Fruit fly (Drosophila melanogaster) whole organism, embryonic: ENCODE measurements around the gene HemK2.

Experiments used
- Antp ChIP-seq: fragments of 200-800 bp; sonication (Bioruptor generic); optimal IDR thresholded peaks from 3 replicates; lab custom pipeline; 2016; ENCODE audit warnings: missing biosample characterization, missing genetic modification characterization
- Awh ChIP-seq: fragments of 200-800 bp; sonication (Bioruptor generic); IDR thresholded peaks from 2 replicates; pipeline ENCODE4, ENCODE4 v1.3.6; 2022; ENCODE audit warnings: missing biosample characterization, missing genetic modification characterization
- CG12391 ChIP-seq: fragments of 200-800 bp; sonication (Bioruptor generic); optimal IDR thresholded peaks from 3 replicates; lab custom pipeline; 2018; ENCODE audit warnings: missing biosample characterization, mild to moderate bottlenecking, missing genetic modification characterization, moderate library complexity
- CG13624 ChIP-seq: fragments of 200-800 bp; sonication (Bioruptor generic); optimal IDR thresholded peaks from 2 replicates; lab custom pipeline; 2016; ENCODE audit warnings: missing biosample characterization, missing genetic modification characterization
- CG16815 ChIP-seq: fragments of 200-800 bp; sonication (Bioruptor generic); optimal IDR thresholded peaks from 3 replicates; lab custom pipeline; 2017; ENCODE audit warnings: missing biosample characterization, mild to moderate bottlenecking, missing genetic modification characterization
- CG17328 ChIP-seq: fragments of 200-800 bp; sonication (Bioruptor generic); IDR thresholded peaks from 2 replicates; pipeline ENCODE4 v1.3.6; 2022; ENCODE audit warnings: missing biosample characterization, missing genetic modification characterization
- CG17802 ChIP-seq: fragments of 200-800 bp; sonication (Bioruptor generic); optimal IDR thresholded peaks from 2 replicates; lab custom pipeline; 2018; ENCODE audit warnings: missing biosample characterization, mild to moderate bottlenecking, missing genetic modification characterization, moderate library complexity
- CG1832 ChIP-seq: fragments of 200-800 bp; sonication (Bioruptor generic); optimal IDR thresholded peaks from 2 replicates; lab custom pipeline; 2017; ENCODE audit warnings: missing biosample characterization, mild to moderate bottlenecking, missing genetic modification characterization, inconsistent platforms
- CG2120 ChIP-seq: fragments of 200-800 bp; sonication (Bioruptor generic); optimal IDR thresholded peaks from 3 replicates; lab custom pipeline; 2016; ENCODE audit warnings: missing biosample characterization, missing genetic modification characterization
- CG2202 ChIP-seq: fragments of 200-800 bp; sonication (Bioruptor generic); optimal IDR thresholded peaks from 2 replicates; lab custom pipeline; 2018; ENCODE audit warnings: missing biosample characterization, mild to moderate bottlenecking, missing genetic modification characterization
- CG3163 ChIP-seq: fragments of 200-800 bp; sonication (Bioruptor generic); optimal IDR thresholded peaks from 3 replicates; lab custom pipeline; 2016; ENCODE audit warnings: missing biosample characterization, missing genetic modification characterization
- CG33213 ChIP-seq: fragments of 200-800 bp; sonication (Bioruptor generic); optimal IDR thresholded peaks from 3 replicates; lab custom pipeline; 2016; ENCODE audit warnings: missing biosample characterization, missing genetic modification characterization
- CG33557 ChIP-seq: fragments of 200-800 bp; sonication (Bioruptor generic); optimal IDR thresholded peaks from 2 replicates; lab custom pipeline; 2019; ENCODE audit warnings: missing biosample characterization, mild to moderate bottlenecking, missing genetic modification characterization, moderate library complexity
- CG34376 ChIP-seq: fragments of 200-800 bp; sonication (Bioruptor generic); optimal IDR thresholded peaks from 2 replicates; lab custom pipeline; 2018; ENCODE audit warnings: missing biosample characterization, mild to moderate bottlenecking, missing genetic modification characterization
- CG3726 ChIP-seq: fragments of 200-800 bp; sonication (Bioruptor generic); IDR thresholded peaks from 3 replicates; pipeline ENCODE4, ENCODE4 v1.3.6; 2022; ENCODE audit warnings: missing biosample characterization, missing genetic modification characterization
- CG42726 ChIP-seq: fragments of 200-800 bp; sonication (Bioruptor generic); IDR thresholded peaks from 2 replicates; pipeline ENCODE4 v1.3.6; 2022; ENCODE audit warnings: missing biosample characterization, missing genetic modification characterization; ENCODE audit not compliant: partially characterized antibody
- CG4360 ChIP-seq: fragments of 200-800 bp; sonication (Bioruptor generic); IDR thresholded peaks from 2 replicates; pipeline ENCODE4 v1.3.6; 2022; ENCODE audit warnings: missing biosample characterization, missing genetic modification characterization
- CG6272 ChIP-seq: fragments of 200-800 bp; sonication (Bioruptor generic); IDR thresholded peaks from 2 replicates; pipeline ENCODE4 v1.3.6; 2022; ENCODE audit warnings: missing biosample characterization, missing genetic modification characterization
- CG6689 ChIP-seq: fragments of 200-800 bp; sonication (Bioruptor generic); IDR thresholded peaks from 2 replicates; pipeline ENCODE4 v1.3.6; 2022; ENCODE audit warnings: missing biosample characterization, missing genetic modification characterization
- CG7271 ChIP-seq: fragments of 200-800 bp; sonication (Bioruptor generic); optimal IDR thresholded peaks from 2 replicates; lab custom pipeline; 2018; ENCODE audit warnings: missing biosample characterization, mild to moderate bottlenecking, missing genetic modification characterization, moderate library complexity
- CG7556 ChIP-seq: fragments of 200-800 bp; sonication (Bioruptor generic); optimal IDR thresholded peaks from 2 replicates; lab custom pipeline; 2017; ENCODE audit warnings: missing biosample characterization, mild to moderate bottlenecking, missing genetic modification characterization
- CG7963 ChIP-seq: fragments of 200-800 bp; sonication (Bioruptor generic); IDR thresholded peaks from 3 replicates; pipeline ENCODE4 v1.3.6; 2022; ENCODE audit warnings: missing biosample characterization, missing genetic modification characterization; ENCODE audit not compliant: partially characterized antibody
- CG8281 ChIP-seq: fragments of 200-800 bp; sonication (Bioruptor generic); optimal IDR thresholded peaks from 2 replicates; lab custom pipeline; 2018; ENCODE audit warnings: missing biosample characterization, mild to moderate bottlenecking, missing genetic modification characterization, moderate library complexity
- CG9797 ChIP-seq: fragments of 200-800 bp; sonication (Bioruptor generic); optimal IDR thresholded peaks from 3 replicates; lab custom pipeline; 2018; ENCODE audit warnings: missing biosample characterization, mild to moderate bottlenecking, missing genetic modification characterization
- Dbx ChIP-seq: fragments of 200-800 bp; sonication (Bioruptor generic); IDR thresholded peaks from 3 replicates; pipeline ENCODE4 v1.3.6; 2022; ENCODE audit warnings: missing biosample characterization, missing genetic modification characterization
- Dfd ChIP-seq, 2 experiments: fragments of >200 bp; optimal IDR thresholded peaks; 2 replicates each; lab custom pipeline; 2017; ENCODE audit warnings: missing biosample characterization in 2 of 2, missing genetic modification characterization in 2 of 2
- H15 ChIP-seq: fragments of 200-800 bp; sonication (Bioruptor generic); IDR thresholded peaks from 3 replicates; pipeline ENCODE4 v1.3.6; 2022; ENCODE audit warnings: missing biosample characterization, missing genetic modification characterization
- Hr51 ChIP-seq, 2 experiments: fragments of 200-800 bp; sonication (Bioruptor generic); optimal IDR thresholded peaks; 2 replicates in 1 of 2; 3 replicates in 1 of 2; lab custom pipeline; 2016 to 2018; ENCODE audit warnings: missing biosample characterization in 2 of 2, missing genetic modification characterization in 2 of 2, mild to moderate bottlenecking in 1 of 2, moderate library complexity in 1 of 2
- Jarid2 ChIP-seq: fragments of 200-800 bp; sonication (Bioruptor generic); optimal IDR thresholded peaks from 3 replicates; lab custom pipeline; 2017; ENCODE audit warnings: mild to moderate bottlenecking, missing biosample characterization, missing genetic modification reagents, missing genetic modification characterization
- Neu2 ChIP-seq: fragments of 200-800 bp; sonication (Bioruptor generic); optimal IDR thresholded peaks from 3 replicates; lab custom pipeline; 2016; ENCODE audit warnings: missing biosample characterization, missing genetic modification characterization, borderline replicate concordance
- PHDP ChIP-seq: fragments of 200-800 bp; sonication (Bioruptor generic); optimal IDR thresholded peaks from 3 replicates; lab custom pipeline; 2018; ENCODE audit warnings: missing biosample characterization, mild to moderate bottlenecking, missing genetic modification characterization, moderate library complexity
- Rx ChIP-seq: fragments of 200-800 bp; sonication (Bioruptor generic); IDR thresholded peaks from 2 replicates; pipeline ENCODE4 v1.3.6; 2022; ENCODE audit warnings: missing biosample characterization, missing genetic modification characterization
- Spps ChIP-seq: fragments of 200-800 bp; sonication (Bioruptor generic); optimal IDR thresholded peaks from 2 replicates; lab custom pipeline; 2018; ENCODE audit warnings: missing biosample characterization, mild to moderate bottlenecking, missing genetic modification characterization
- Usf ChIP-seq: fragments of 200-800 bp; sonication (Bioruptor generic); optimal IDR thresholded peaks from 2 replicates; lab custom pipeline; 2017; ENCODE audit warnings: missing genotype, missing biosample characterization, missing genetic modification characterization
- emc ChIP-seq: fragments of 200-800 bp; sonication (Bioruptor generic); optimal IDR thresholded peaks from 2 replicates; lab custom pipeline; 2016; ENCODE audit warnings: missing biosample characterization, missing genetic modification characterization
- gcm ChIP-seq: fragments of 200-800 bp; sonication (Bioruptor generic); optimal IDR thresholded peaks from 2 replicates; lab custom pipeline; 2019; ENCODE audit warnings: missing biosample characterization, mild to moderate bottlenecking, missing genetic modification characterization, moderate library complexity
- gcm2 ChIP-seq: fragments of 200-800 bp; sonication (Bioruptor generic); optimal IDR thresholded peaks from 2 replicates; lab custom pipeline; 2016; ENCODE audit warnings: missing biosample characterization, missing genetic modification characterization
- gsb-n ChIP-seq: fragments of 200-800 bp; sonication (Bioruptor generic); optimal IDR thresholded peaks from 3 replicates; lab custom pipeline; 2018; ENCODE audit warnings: missing biosample characterization, mild to moderate bottlenecking, missing genetic modification characterization
- hkb ChIP-seq, 2 experiments: fragments of 200-800 bp in 1 of 2; fragments of >200 bp in 1 of 2; sonication (Bioruptor generic) in 1 of 2; IDR thresholded peaks in 1 of 2; optimal IDR thresholded peaks in 1 of 2; 2 replicates each; pipeline versions ENCODE4 v1.3.6 to Lab custom; 2017 to 2022; ENCODE audit warnings: missing biosample characterization in 1 of 2, missing genetic modification characterization in 1 of 2
- jigr1 ChIP-seq: fragments of 200-800 bp; sonication (Bioruptor generic); IDR thresholded peaks from 3 replicates; pipeline ENCODE4 v1.3.6; 2022; ENCODE audit warnings: missing biosample characterization, missing genetic modification characterization
- jumu ChIP-seq: fragments of 200-800 bp; sonication (Bioruptor generic); optimal IDR thresholded peaks from 3 replicates; lab custom pipeline; 2016; ENCODE audit warnings: missing biosample characterization, missing genetic modification characterization
- lola ChIP-seq, 3 experiments: fragments of >200 bp in 2 of 3; fragments of 200-800 bp in 1 of 3; sonication (Bioruptor generic) in 1 of 3; optimal IDR thresholded peaks; 2 replicates each; lab custom pipeline; 2017 to 2019; ENCODE audit warnings: missing biosample characterization in 3 of 3, missing genetic modification characterization in 3 of 3, mild to moderate bottlenecking in 1 of 3, moderate library complexity in 1 of 3
- oc ChIP-seq: fragments of 200-800 bp; sonication (Bioruptor generic); optimal IDR thresholded peaks from 2 replicates; lab custom pipeline; 2018; ENCODE audit warnings: missing biosample characterization, mild to moderate bottlenecking, missing genetic modification characterization, moderate library complexity
- onecut ChIP-seq: fragments of 200-800 bp; sonication (Bioruptor generic); IDR thresholded peaks from 2 replicates; pipeline ENCODE4 v1.3.6; 2022; ENCODE audit warnings: missing biosample characterization, missing genetic modification characterization
- ranshi ChIP-seq: fragments of 200-800 bp; sonication (Bioruptor generic); IDR thresholded peaks from 2 replicates; pipeline ENCODE4 v1.3.6; 2022; ENCODE audit warnings: missing biosample characterization, missing genetic modification characterization
- salm ChIP-seq: fragments of 200-800 bp; sonication (Bioruptor generic); optimal IDR thresholded peaks from 2 replicates; lab custom pipeline; 2018; ENCODE audit warnings: missing biosample characterization, mild to moderate bottlenecking, missing genetic modification characterization
- sd ChIP-seq: fragments of 200-800 bp; sonication (Bioruptor generic); optimal IDR thresholded peaks from 3 replicates; lab custom pipeline; 2018; ENCODE audit warnings: missing biosample characterization, mild to moderate bottlenecking, missing genetic modification characterization, moderate library complexity
- sob ChIP-seq: fragments of 200-800 bp; sonication (Bioruptor generic); IDR thresholded peaks from 2 replicates; pipeline ENCODE4 v1.3.6; 2022; ENCODE audit warnings: missing biosample characterization, missing genetic modification characterization
- tin ChIP-seq: fragments of 200-800 bp; sonication (Bioruptor generic); optimal IDR thresholded peaks from 3 replicates; lab custom pipeline; 2016; ENCODE audit warnings: missing biosample characterization, missing genetic modification characterization
- zen2 ChIP-seq: fragments of 200-800 bp; sonication (Bioruptor generic); IDR thresholded peaks from 3 replicates; pipeline ENCODE4 v1.3.6; 2022; ENCODE audit warnings: missing biosample characterization, missing genetic modification characterization; ENCODE audit not compliant: partially characterized antibody

The HemK2 gene

DNA sequence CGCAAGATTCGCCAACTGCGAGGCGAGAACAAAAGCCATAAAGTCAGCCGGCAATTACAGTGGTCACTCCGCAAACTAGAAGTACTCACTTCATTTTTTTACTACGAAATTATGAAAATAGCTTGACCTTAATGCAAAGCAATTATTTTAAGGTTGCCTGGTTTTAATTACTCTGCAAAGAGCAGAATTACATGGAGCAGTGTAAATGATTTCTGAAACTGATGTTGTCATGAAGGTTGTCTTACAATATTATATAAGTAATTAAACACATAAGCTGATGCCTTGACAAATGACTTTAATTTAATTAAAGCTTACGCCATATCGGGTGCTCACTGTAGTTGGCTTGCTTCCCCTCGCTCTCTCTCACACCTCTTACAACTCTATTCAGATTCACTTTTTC lies 25.3 kb downstream of the HemK2 start (continued):
- TF ChIP-seq onecut (GFP tag; lab: Robert Waterston, UW), result no peak
- TF ChIP-seq PHDP (tag; lab: Kevin White, UChicago), result peak; percentile 52
- no peak for TF ChIP-seq CG4360
- TF ChIP-seq emc (GFP tag; lab: Kevin White, UChicago), result no peak
- TF ChIP-seq Dbx (GFP tag; lab: Robert Waterston, UW), result peak; percentile 70
- no peak for TF ChIP-seq CG33557
- peak; percentile 43 for TF ChIP-seq Usf
- TF ChIP-seq CG6689 (GFP tag; lab: Robert Waterston, UW), result peak; percentile 41
- TF ChIP-seq CG17802 (tag; lab: Kevin White, UChicago), result no peak
- TF ChIP-seq CG2202 (tag; lab: Kevin White, UChicago), result no peak
- TF ChIP-seq hkb (optimal IDR thresholded peaks at IDR 0.05; lab: Kevin White, UChicago), result no peak
- TF ChIP-seq hkb (GFP tag; IDR thresholded peaks at IDR 0.05; lab: Robert Waterston, UW), result peak; percentile 31; the same call in 1 of the 2 replicates
- peak; percentile 18 to 62 for TF ChIP-seq Hr51 (GFP tag; optimal IDR thresholded peaks at IDR 0.05; lab: Kevin White, UChicago)
- TF ChIP-seq jumu (GFP tag; lab: Kevin White, UChicago), result no peak
- TF ChIP-seq lola (GFP tag; optimal IDR thresholded peaks at IDR 0.05; lab: Kevin White, UChicago), result no peak
- no peak for TF ChIP-seq CG7963 (GFP tag; lab: Robert Waterston, UW)
- no peak for TF ChIP-seq CG42726 (GFP tag; lab: Robert Waterston, UW)
- no peak for TF ChIP-seq jigr1 (GFP tag; lab: Robert Waterston, UW)
- TF ChIP-seq CG9797, result no peak
- TF ChIP-seq salm, result no peak
- TF ChIP-seq CG7556 (GFP tag; lab: Kevin White, UChicago), result peak; percentile 42
- peak; percentile 62; the same call in 1 of the 2 replicates for TF ChIP-seq ranshi
- TF ChIP-seq Antp, result no peak
- TF ChIP-seq tin (GFP tag; lab: Kevin White, UChicago), result peak; percentile 28
- no peak for TF ChIP-seq CG8281 (tag; lab: Kevin White, UChicago)
- no peak for TF ChIP-seq Awh (GFP tag; lab: Robert Waterston, UW)
- TF ChIP-seq CG2120, result peak; percentile 86
- no peak for TF ChIP-seq CG1832 (GFP tag; lab: Kevin White, UChicago)
- TF ChIP-seq CG6272 (GFP tag; lab: Robert Waterston, UW), result no peak
- TF ChIP-seq CG33213 (GFP tag; lab: Kevin White, UChicago), result no peak
- no peak for TF ChIP-seq CG3163
- no peak for TF ChIP-seq CG3726 (GFP tag; lab: Robert Waterston, UW)
- no peak for TF ChIP-seq gsb-n
- TF ChIP-seq sd (tag; lab: Kevin White, UChicago), result no peak
- TF ChIP-seq Neu2 (GFP tag; lab: Kevin White, UChicago), result no peak
- no peak for TF ChIP-seq Spps (tag; lab: Kevin White, UChicago)
- no peak for TF ChIP-seq CG7271 (tag; lab: Kevin White, UChicago)
- TF ChIP-seq Jarid2, result no peak
- TF ChIP-seq CG34376 (GFP tag; lab: Kevin White, UChicago), result no peak
- TF ChIP-seq zen2 (GFP tag; lab: Robert Waterston, UW), result no peak
- peak; percentile 17; the same call in 1 of the 2 replicates for TF ChIP-seq CG17328 (GFP tag; lab: Robert Waterston, UW)
- TF ChIP-seq oc (tag; lab: Kevin White, UChicago), result no peak
- TF ChIP-seq Dfd (GFP tag; optimal IDR thresholded peaks at IDR 0.05; lab: Kevin White, UChicago), result no peak
- TF ChIP-seq CG12391 (tag; lab: Kevin White, UChicago), result peak; percentile 23
- TF ChIP-seq H15, result no peak
- no peak for TF ChIP-seq Rx (GFP tag; lab: Robert Waterston, UW)
- no peak for TF ChIP-seq sob
- TF ChIP-seq gcm2 (GFP tag; lab: Kevin White, UChicago), result peak; percentile 2
- TF ChIP-seq gcm (GFP tag; lab: Kevin White, UChicago), result no peak
- peak; percentile 67 for TF ChIP-seq CG13624 (GFP tag; lab: Kevin White, UChicago)
- peak; percentile 46 for TF ChIP-seq CG16815
